Fruit fly (Drosophila melanogaster): ENCODE results near the gene CG32572.

CG32572 gene

dm6 chrX:16751579-16752156 is 30.7 kb downstream of the CG32572 start, which contains the start of gene goe (continued):
- TF ChIP-seq Oaz (GFP tag; IDR thresholded peaks at IDR 0.05) (peak; percentile 71), CG11504 (tag; optimal IDR thresholded peaks at IDR 0.05) (peak; percentile 61), CG2678 (tag; optimal IDR thresholded peaks at IDR 0.05) (peak; percentile 51), so (GFP tag; IDR thresholded peaks at IDR 0.05) (peak; percentile 66; the same call in 2 of the 3 replicates), Med (GFP tag) (peak; percentile 98), hkb (optimal IDR thresholded peaks at IDR 0.05) (no peak), hkb (GFP tag; IDR thresholded peaks at IDR 0.05) (peak; percentile 68), CG9609 (GFP tag; optimal IDR thresholded peaks at IDR 0.05) (peak; percentile 87), CG2712 (tag; optimal IDR thresholded peaks at IDR 0.05) (peak; percentile 53), her (GFP tag; optimal IDR thresholded peaks at IDR 0.05) (peak; percentile 79), Hr51 (GFP tag; optimal IDR thresholded peaks at IDR 0.05) (peak; percentile 61 to 87), Bteb2 (GFP tag; optimal IDR thresholded peaks at IDR 0.05) (peak; percentile 88), gro (GFP tag; optimal IDR thresholded peaks at IDR 0.05) (peak; percentile 94), klu (GFP tag; IDR thresholded peaks at IDR 0.05) (peak; percentile 60), jumu (GFP tag; optimal IDR thresholded peaks at IDR 0.05) (peak; percentile 84), HLH3B (GFP tag; IDR thresholded peaks at IDR 0.05) (peak; percentile 71), gsb-n (tag; optimal IDR thresholded peaks at IDR 0.05) (peak; percentile 72), exex (tag; optimal IDR thresholded peaks at IDR 0.05) (peak; percentile 33), CG2129 (GFP tag; IDR thresholded peaks at IDR 0.05; ENCODE audit: partially characterized antibody) (peak; percentile 74), tin (GFP tag; optimal IDR thresholded peaks at IDR 0.05) (peak; percentile 72), Hmr (GFP tag; optimal IDR thresholded peaks at IDR 0.05) (peak; percentile 97), CG11560 (tag; IDR thresholded peaks at IDR 0.05) (peak; percentile 51; the same call in 2 of the 3 replicates), cad (GFP tag; optimal IDR thresholded peaks at IDR 0.05) (no peak), sob (GFP tag; IDR thresholded peaks at IDR 0.05) (peak; percentile 94), B-H1 (GFP tag; IDR thresholded peaks at IDR 0.05) (peak; percentile 50), emc (GFP tag; optimal IDR thresholded peaks at IDR 0.05) (peak; percentile 59), tup (GFP tag; optimal IDR thresholded peaks at IDR 0.05) (no peak), Xbp1 (GFP tag; optimal IDR thresholded peaks at IDR 0.05) (peak; percentile 88), CG7357 (GFP tag; IDR thresholded peaks at IDR 0.05) (no peak), CG10321 (GFP tag; IDR thresholded peaks at IDR 0.05) (peak; percentile 55), Rx (GFP tag; IDR thresholded peaks at IDR 0.05) (peak; percentile 69), danr (GFP tag; IDR thresholded peaks at IDR 0.05) (0 out of 2 replicates have a peak, but pooled peaks have one; percentile 32), CG3407 (GFP tag; optimal IDR thresholded peaks at IDR 0.05) (peak; percentile 76), chn (GFP tag; optimal IDR thresholded peaks at IDR 0.05) (peak; percentile 81), CG2875 (GFP tag; optimal IDR thresholded peaks at IDR 0.05) (peak; percentile 76), Bdp1 (GFP tag; optimal IDR thresholded peaks at IDR 0.05) (peak; percentile 74), Nf-YB (GFP tag; optimal IDR thresholded peaks at IDR 0.05) (peak; percentile 47), psq (GFP tag; optimal IDR thresholded peaks at IDR 0.05) (peak; percentile 52), CG10147 (GFP tag; optimal IDR thresholded peaks at IDR 0.05) (peak; percentile 49), CG10462 (GFP tag; optimal IDR thresholded peaks at IDR 0.05) (peak; percentile 68), scrt (GFP tag; optimal IDR thresholded peaks at IDR 0.05) (peak; percentile 64), CG10431 (GFP tag; optimal IDR thresholded peaks at IDR 0.05) (peak; percentile 57), tap (tag; optimal IDR thresholded peaks at IDR 0.05) (peak; percentile 34), Pdp1 (GFP tag; optimal IDR thresholded peaks at IDR 0.05) (peak; percentile 74 to 83), Nf-YA (GFP tag; IDR thresholded peaks at IDR 0.05) (peak; percentile 57; the same call in 1 of the 2 replicates), chm (GFP tag; IDR thresholded peaks at IDR 0.05) (peak; percentile 88), ind (GFP tag; optimal IDR thresholded peaks at IDR 0.05) (peak; percentile 59), row (GFP tag; IDR thresholded peaks at IDR 0.05) (peak; percentile 76), Nf-YC (tag; optimal IDR thresholded peaks at IDR 0.05) (peak; percentile 25), abd-A (tag; optimal IDR thresholded peaks at IDR 0.05) (no peak), CG3995 (GFP tag; optimal IDR thresholded peaks at IDR 0.05) (peak; percentile 49)
